Fruit fly (Drosophila melanogaster) S2 (cell line): ENCODE data around the gene CG8097.

Source experiments
- CG8478 ChIP-seq: fragments of >200 bp; optimal IDR thresholded peaks from 2 replicates; lab custom pipeline; 2018
- CTCF ChIP-seq, 2 experiments: fragments of >200 bp; optimal IDR thresholded peaks; 2 replicates each; lab custom pipeline; 2018

- TF ChIP-seq CG8478 (lab: Kevin White, UChicago), result no peak
- TF ChIP-seq CTCF (optimal IDR thresholded peaks at IDR 0.05; lab: Kevin White, UChicago), result no peak
These were observed 35.0 kb downstream of the CG8097 start for dm6 chrX:15617916-15618315.
